Fruit fly (Drosophila melanogaster): Measurements from ENCODE around the gene CG13295.

CG13295 gene

dm6 chr3L:6074975-6075692 lies at the start of gene CG13295, which contains the start of gene CG6610:
Gene CG13295, minus strand, starts transcription at chr3L:6075245.
Gene CG6610, plus strand, starts transcription at chr3L:6075536.
- TF ChIP-seq psq (optimal IDR thresholded peaks at IDR 0.05), result no peak
- TF ChIP-seq ttk (optimal IDR thresholded peaks at IDR 0.05), result no peak
- no peak for TF ChIP-seq h (optimal IDR thresholded peaks at IDR 0.05)
- no peak for TF ChIP-seq Myc (optimal IDR thresholded peaks at IDR 0.05)
- no peak for TF ChIP-seq Sin3A (optimal IDR thresholded peaks at IDR 0.05)
- no peak for TF ChIP-seq insv (optimal IDR thresholded peaks at IDR 0.05)

- TF ChIP-seq h (optimal IDR thresholded peaks at IDR 0.05) (no peak), Sin3A (optimal IDR thresholded peaks at IDR 0.05) (no peak), insv (optimal IDR thresholded peaks at IDR 0.05) (no peak), Myc (optimal IDR thresholded peaks at IDR 0.05) (no peak), psq (optimal IDR thresholded peaks at IDR 0.05) (no peak), ttk (optimal IDR thresholded peaks at IDR 0.05) (no peak)
Measured at dm6 chr3L:6116881-6117280, 41.8 kb upstream of the CG13295 start.

dm6 chr3L:6115505-6115904 lies 40.5 kb upstream of the CG13295 start:
- TF ChIP-seq ttk (optimal IDR thresholded peaks at IDR 0.05) (no peak), h (optimal IDR thresholded peaks at IDR 0.05) (no peak), psq (optimal IDR thresholded peaks at IDR 0.05) (no peak), Sin3A (optimal IDR thresholded peaks at IDR 0.05) (no peak), insv (optimal IDR thresholded peaks at IDR 0.05) (no peak), Myc (optimal IDR thresholded peaks at IDR 0.05) (no peak)

dm6 chr3L:6111458-6111857 lies 36.4 kb upstream of the CG13295 start:
- TF ChIP-seq ttk (optimal IDR thresholded peaks at IDR 0.05) (no peak), h (optimal IDR thresholded peaks at IDR 0.05) (no peak), insv (optimal IDR thresholded peaks at IDR 0.05) (no peak), psq (optimal IDR thresholded peaks at IDR 0.05) (no peak), Sin3A (optimal IDR thresholded peaks at IDR 0.05) (no peak), Myc (optimal IDR thresholded peaks at IDR 0.05) (no peak)

- TF ChIP-seq ttk (optimal IDR thresholded peaks at IDR 0.05), result no peak
- no peak for TF ChIP-seq Myc (optimal IDR thresholded peaks at IDR 0.05)
- no peak for TF ChIP-seq psq (optimal IDR thresholded peaks at IDR 0.05)
- no peak for TF ChIP-seq insv (optimal IDR thresholded peaks at IDR 0.05)
- no peak for TF ChIP-seq Sin3A (optimal IDR thresholded peaks at IDR 0.05)
- TF ChIP-seq h (optimal IDR thresholded peaks at IDR 0.05), result no peak
Measured at dm6 chr3L:6110673-6111449, 35.8 kb upstream of the CG13295 start.

dm6 chr3L:6108264-6109060 lies 33.4 kb upstream of the CG13295 start:
- TF ChIP-seq Myc (optimal IDR thresholded peaks at IDR 0.05) (no peak), psq (optimal IDR thresholded peaks at IDR 0.05) (no peak), ttk (optimal IDR thresholded peaks at IDR 0.05) (no peak), Sin3A (optimal IDR thresholded peaks at IDR 0.05) (no peak), h (optimal IDR thresholded peaks at IDR 0.05) (no peak), insv (optimal IDR thresholded peaks at IDR 0.05) (no peak)

- TF ChIP-seq Myc (optimal IDR thresholded peaks at IDR 0.05) (no peak), ttk (optimal IDR thresholded peaks at IDR 0.05) (no peak), Sin3A (optimal IDR thresholded peaks at IDR 0.05) (no peak), insv (optimal IDR thresholded peaks at IDR 0.05) (no peak), psq (optimal IDR thresholded peaks at IDR 0.05) (no peak), h (optimal IDR thresholded peaks at IDR 0.05) (no peak)
Measured at dm6 chr3L:6106717-6107116, 31.7 kb upstream of the CG13295 start.

dm6 chr3L:6105435-6105834 lies 30.4 kb upstream of the CG13295 start:
- TF ChIP-seq h (optimal IDR thresholded peaks at IDR 0.05) (no peak), Sin3A (optimal IDR thresholded peaks at IDR 0.05) (no peak), ttk (optimal IDR thresholded peaks at IDR 0.05) (no peak), psq (optimal IDR thresholded peaks at IDR 0.05) (no peak), Myc (optimal IDR thresholded peaks at IDR 0.05) (no peak), insv (optimal IDR thresholded peaks at IDR 0.05) (no peak)

- no peak for TF ChIP-seq psq (optimal IDR thresholded peaks at IDR 0.05)
- no peak for TF ChIP-seq ttk (optimal IDR thresholded peaks at IDR 0.05)
- TF ChIP-seq insv (optimal IDR thresholded peaks at IDR 0.05), result no peak
- no peak for TF ChIP-seq Myc (optimal IDR thresholded peaks at IDR 0.05)
- TF ChIP-seq h (optimal IDR thresholded peaks at IDR 0.05), result no peak
- no peak for TF ChIP-seq Sin3A (optimal IDR thresholded peaks at IDR 0.05)
Measured at dm6 chr3L:6104551-6104950, 29.5 kb upstream of the CG13295 start.

dm6 chr3L:6103658-6104057 lies 28.6 kb upstream of the CG13295 start:
- TF ChIP-seq psq (optimal IDR thresholded peaks at IDR 0.05), result no peak
- TF ChIP-seq ttk (optimal IDR thresholded peaks at IDR 0.05), result no peak
- TF ChIP-seq insv (optimal IDR thresholded peaks at IDR 0.05), result no peak
- no peak for TF ChIP-seq Myc (optimal IDR thresholded peaks at IDR 0.05)
- TF ChIP-seq Sin3A (optimal IDR thresholded peaks at IDR 0.05), result no peak

- TF ChIP-seq insv (optimal IDR thresholded peaks at IDR 0.05) (no peak), psq (optimal IDR thresholded peaks at IDR 0.05) (no peak), Myc (optimal IDR thresholded peaks at IDR 0.05) (no peak), Sin3A (optimal IDR thresholded peaks at IDR 0.05) (no peak), h (optimal IDR thresholded peaks at IDR 0.05) (no peak), ttk (optimal IDR thresholded peaks at IDR 0.05) (no peak)
Measured at dm6 chr3L:6097270-6097669, 22.2 kb upstream of the CG13295 start, which contains the start of gene Ets65A. Gene Ets65A, plus strand, starts transcription at chr3L:6097617.
